Worm (Caenorhabditis elegans): ENCODE results near the gene B0222.15.

B0222.15 gene

DNA sequence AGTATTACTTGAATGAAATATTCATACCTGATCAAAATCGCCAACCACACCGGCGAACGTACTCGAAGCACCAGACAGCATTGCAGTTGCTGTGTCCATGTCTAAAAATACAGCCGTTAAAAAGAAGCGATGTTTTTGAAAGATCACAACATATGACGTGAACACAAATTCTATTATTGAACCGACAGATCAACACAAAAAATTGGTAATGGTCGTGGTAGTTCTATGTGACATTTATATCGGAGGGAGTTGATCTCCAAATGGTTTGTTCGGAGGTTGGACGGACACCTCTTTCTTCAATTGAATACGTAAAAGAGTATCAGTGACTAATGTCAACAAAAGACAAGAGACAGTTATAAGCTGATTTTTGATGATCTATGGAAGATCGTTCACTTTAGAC, 15.3 kb downstream of the B0222.15 start, which contains the start of gene pitr-3:
Gene pitr-3 (minus strand): TSS at position 101 of the 400 bp plus-strand sequence.
- TF ChIP-seq spr-1 (tag; optimal IDR thresholded peaks at IDR 0.05), result no peak
- TF ChIP-seq fos-1 (tag; optimal IDR thresholded peaks at IDR 0.05), result no peak
- no peak for TF ChIP-seq ctbp-1 (GFP tag; IDR thresholded peaks at IDR 0.05)
- no peak for TF ChIP-seq ceh-44 (GFP tag; IDR thresholded peaks at IDR 0.05)
- TF ChIP-seq rbr-2 (tag; optimal IDR thresholded peaks at IDR 0.05), result no peak
- TF ChIP-seq lsy-2 (tag; optimal IDR thresholded peaks at IDR 0.05), result no peak
- no peak for TF ChIP-seq lin-15B (tag; optimal IDR thresholded peaks at IDR 0.05)
- no peak for TF ChIP-seq cey-2 (tag; optimal IDR thresholded peaks at IDR 0.05; ENCODE audit: borderline replicate concordance, insufficient read depth)
- TF ChIP-seq nhr-111 (GFP tag; optimal IDR thresholded peaks at IDR 0.05), result no peak
- TF ChIP-seq ceh-32 (tag; optimal IDR thresholded peaks at IDR 0.05; ENCODE audit: poor library complexity), result no peak
- TF ChIP-seq tag-97 (GFP tag; IDR thresholded peaks at IDR 0.05), result no peak
- no peak for TF ChIP-seq spr-3 (GFP tag; optimal IDR thresholded peaks at IDR 0.05)
- no peak for TF ChIP-seq pha-4 (GFP tag; IDR thresholded peaks at IDR 0.05)
- no peak for TF ChIP-seq pha-4 (tag; optimal IDR thresholded peaks at IDR 0.05)
- TF ChIP-seq ztf-7 (tag; optimal IDR thresholded peaks at IDR 0.05), result no peak
- no peak for TF ChIP-seq mdl-1 (tag; optimal IDR thresholded peaks at IDR 0.05)

DNA sequence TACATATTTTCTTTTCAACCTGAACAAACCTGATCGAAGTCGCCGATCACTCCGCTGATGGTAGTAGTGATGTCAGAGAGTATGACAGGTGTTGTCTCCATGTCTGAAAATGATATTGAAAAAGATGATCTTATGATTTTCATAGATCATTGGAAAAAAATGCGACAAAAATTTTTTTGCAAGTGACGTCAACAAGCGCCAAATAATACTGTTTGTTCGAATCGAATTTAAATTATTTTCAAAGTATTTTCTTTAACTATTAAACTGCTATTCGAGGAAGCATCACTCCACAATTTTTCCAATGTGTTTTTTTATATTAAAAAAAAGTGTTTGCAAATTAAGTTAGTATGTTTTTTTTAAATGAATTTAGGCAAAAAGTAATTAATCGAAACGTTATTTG, 19.0 kb downstream of the B0222.15 start, which contains the start of gene pitr-2:
Gene pitr-2 (minus strand): TSS at position 101 of the 400 bp plus-strand sequence.
- no peak for TF ChIP-seq nhr-102 (tag; optimal IDR thresholded peaks at IDR 0.05)
- no peak for TF ChIP-seq ZK546.5 (tag; optimal IDR thresholded peaks at IDR 0.05)
- no peak for TF ChIP-seq F44E2.7 (GFP tag; IDR thresholded peaks at IDR 0.05)
- TF ChIP-seq dmd-6 (GFP tag; IDR thresholded peaks at IDR 0.05), result no peak
- no peak for TF ChIP-seq lir-3 (tag; optimal IDR thresholded peaks at IDR 0.05)
- TF ChIP-seq rbr-2 (tag; optimal IDR thresholded peaks at IDR 0.05), result no peak
- TF ChIP-seq nhr-237 (tag; optimal IDR thresholded peaks at IDR 0.05), result no peak
- no peak for TF ChIP-seq F10B5.3 (tag; optimal IDR thresholded peaks at IDR 0.05)
- no peak for TF ChIP-seq daf-19 (GFP tag; conservative IDR thresholded peaks at IDR 0.05)
- no peak for TF ChIP-seq mdl-1 (tag; optimal IDR thresholded peaks at IDR 0.05)
- TF ChIP-seq hif-1 (tag; optimal IDR thresholded peaks at IDR 0.05), result no peak
- TF ChIP-seq ceh-44 (GFP tag; IDR thresholded peaks at IDR 0.05), result no peak
- no peak for TF ChIP-seq lin-39 (tag; optimal IDR thresholded peaks at IDR 0.05)
- no peak for TF ChIP-seq fos-1 (tag; optimal IDR thresholded peaks at IDR 0.05)
- no peak for TF ChIP-seq nhr-77 (tag; optimal IDR thresholded peaks at IDR 0.05)
- no peak for TF ChIP-seq snpc-4 (tag; optimal IDR thresholded peaks at IDR 0.05)
- no peak for TF ChIP-seq set-16 (GFP tag; IDR thresholded peaks at IDR 0.05)
- no peak for TF ChIP-seq dpl-1 (GFP tag; optimal IDR thresholded peaks at IDR 0.05)
- TF ChIP-seq ctbp-1 (GFP tag; IDR thresholded peaks at IDR 0.05), result no peak
- no peak for TF ChIP-seq F26F4.8 (GFP tag; conservative IDR thresholded peaks at IDR 0.05)

ce11 chrV:9133950-9134349, 22.6 kb downstream of the B0222.15 start, which contains the start of gene B0222.1:
Gene B0222.1, plus strand, starts transcription at chrV:9134255.
- TF ChIP-seq unc-62 (GFP tag; optimal IDR thresholded peaks at IDR 0.05 in 1 of 2) (peak in 1 of 2 experiments; percentile 53), unc-62 (tag; optimal IDR thresholded peaks at IDR 0.05) (no peak), mep-1 (tag; optimal IDR thresholded peaks at IDR 0.05) (no peak)

DNA sequence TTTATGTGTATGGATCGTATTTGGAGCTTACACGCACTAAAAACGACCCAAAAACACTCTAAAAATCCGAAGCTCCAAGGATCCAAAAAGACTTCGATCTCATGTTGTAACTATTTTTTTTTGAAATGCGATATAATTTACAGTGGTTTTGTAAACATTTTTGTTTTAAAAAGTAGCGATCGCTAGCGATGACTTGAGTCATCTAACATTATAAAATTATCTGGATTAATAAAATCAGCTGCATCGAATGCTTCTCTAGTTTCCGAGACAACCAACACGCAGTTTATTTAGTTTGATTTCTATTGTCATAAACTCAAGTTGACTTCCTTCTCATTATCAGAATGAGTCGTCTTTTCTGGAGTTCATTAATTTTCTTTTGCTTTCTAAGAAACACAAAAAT, 24.5 kb downstream of the B0222.15 start, which contains the start of gene F21C10.1:
Gene F21C10.1 (plus strand): TSS at position 301 of the 400 bp plus-strand sequence.
- TF ChIP-seq nhr-25 (tag; optimal IDR thresholded peaks at IDR 0.05; ENCODE audit: borderline replicate concordance, insufficient read depth) (no peak), daf-19 (GFP tag; conservative IDR thresholded peaks at IDR 0.05) (no peak), mdl-1 (tag; optimal IDR thresholded peaks at IDR 0.05) (no peak), saeg-2 (GFP tag; IDR thresholded peaks at IDR 0.05) (no peak), T20F7.1 (GFP tag; optimal IDR thresholded peaks at IDR 0.05) (no peak), nhr-11 (tag; optimal IDR thresholded peaks at IDR 0.05) (no peak), ztf-7 (tag; optimal IDR thresholded peaks at IDR 0.05) (no peak), vab-7 (GFP tag; IDR thresholded peaks at IDR 0.05) (no peak), F10B5.3 (tag; optimal IDR thresholded peaks at IDR 0.05) (no peak), dve-1 (tag; optimal IDR thresholded peaks at IDR 0.05; ENCODE audit: insufficient read depth) (no peak), ceh-32 (tag; optimal IDR thresholded peaks at IDR 0.05; ENCODE audit: poor library complexity) (no peak)

All from whole organism, L4 larva.